Worm (Caenorhabditis elegans): Measurements from ENCODE around the gene srr-10.
A peak's percentile ranks its signal among the peaks of the same experiment; 100 is the strongest.

DNA sequence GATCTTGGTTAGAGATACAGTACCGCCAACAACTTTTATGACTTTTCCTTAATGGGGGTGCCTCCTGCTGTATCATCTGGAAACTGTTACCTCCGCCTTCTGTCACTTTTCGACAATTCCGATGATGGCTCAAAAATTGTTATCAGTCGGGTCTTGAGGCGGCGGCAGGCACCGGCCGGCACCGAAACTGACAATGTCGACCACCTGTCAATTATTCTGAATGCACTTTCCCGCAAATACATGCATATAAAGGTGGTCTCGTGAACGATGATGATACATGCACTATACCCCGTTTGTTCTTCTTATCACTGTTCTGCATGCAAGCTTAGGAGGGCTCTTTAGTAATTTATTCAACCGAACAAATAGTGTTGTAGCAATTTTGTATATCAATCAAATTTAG is 8.6 kb downstream of the srr-10 start:
- TF ChIP-seq ztf-11 (tag; optimal IDR thresholded peaks at IDR 0.05) (no peak), nhr-11 (tag; optimal IDR thresholded peaks at IDR 0.05) (no peak), hlh-11 (tag; optimal IDR thresholded peaks at IDR 0.05) (peak; percentile 97), nhr-28 (tag; optimal IDR thresholded peaks at IDR 0.05) (peak; percentile 75), pha-4 (GFP tag; IDR thresholded peaks at IDR 0.05) (peak; percentile 83), pha-4 (tag; optimal IDR thresholded peaks at IDR 0.05) (no peak), unc-39 (tag; optimal IDR thresholded peaks at IDR 0.05) (no peak), lin-13 (GFP tag; optimal IDR thresholded peaks at IDR 0.05) (no peak), unc-130 (GFP tag; optimal IDR thresholded peaks at IDR 0.05) (no peak), nhr-237 (tag; optimal IDR thresholded peaks at IDR 0.05) (no peak), sdz-12 (GFP tag; optimal IDR thresholded peaks at IDR 0.05) (no peak), nhr-48 (tag; optimal IDR thresholded peaks at IDR 0.05) (peak; percentile 88)
